Worm (Caenorhabditis elegans): Measurements from ENCODE around the gene Y71H2B.2.

- TF ChIP-seq dpl-1 (GFP tag; optimal IDR thresholded peaks at IDR 0.05) (no peak), lir-3 (tag; optimal IDR thresholded peaks at IDR 0.05; ENCODE audit: poor library complexity) (no peak), mep-1 (tag; optimal IDR thresholded peaks at IDR 0.05) (no peak), fkh-10 (GFP tag; optimal IDR thresholded peaks at IDR 0.05) (no peak), alr-1 (tag; optimal IDR thresholded peaks at IDR 0.05; ENCODE audit: borderline replicate concordance) (no peak), aha-1 (tag; optimal IDR thresholded peaks at IDR 0.05) (no peak), ceh-82 (tag; optimal IDR thresholded peaks at IDR 0.05) (no peak), ztf-4 (tag; optimal IDR thresholded peaks at IDR 0.05) (no peak), unc-98 (GFP tag; IDR thresholded peaks at IDR 0.05) (no peak), nhr-76 (tag; optimal IDR thresholded peaks at IDR 0.05) (no peak), nhr-28 (tag; optimal IDR thresholded peaks at IDR 0.05) (no peak), lin-35 (GFP tag; optimal IDR thresholded peaks at IDR 0.05) (no peak), nhr-237 (tag; optimal IDR thresholded peaks at IDR 0.05) (no peak), elt-3 (tag; optimal IDR thresholded peaks at IDR 0.05) (no peak)
These were observed 6.8 kb upstream of the Y71H2B.2 start for ce11 chrIII:2616212-2616611.
